Worm (Caenorhabditis elegans): ENCODE measurements around the gene C17H11.6.

Gene C17H11.6

ce11 chrX:8173610-8174009 is 30.0 kb downstream of the C17H11.6 start, which contains the start of gene C17H11.1:
C17H11.1 (plus strand) TSS chrX:8173910.
- no peak for TF ChIP-seq ztf-4 (tag; optimal IDR thresholded peaks at IDR 0.05)
- TF ChIP-seq zag-1 (tag; optimal IDR thresholded peaks at IDR 0.05): no peak
- TF ChIP-seq elt-3 (tag; optimal IDR thresholded peaks at IDR 0.05): no peak
- no peak for TF ChIP-seq mdl-1 (tag; optimal IDR thresholded peaks at IDR 0.05)
- TF ChIP-seq nhr-21 (tag; optimal IDR thresholded peaks at IDR 0.05): no peak
- TF ChIP-seq ama-1 (optimal IDR thresholded peaks at IDR 0.05): no peak
- no peak for TF ChIP-seq C34F6.9 (tag; optimal IDR thresholded peaks at IDR 0.05)
- TF ChIP-seq nhr-11 (tag; optimal IDR thresholded peaks at IDR 0.05): no peak
- no peak for TF ChIP-seq nhr-237 (tag; optimal IDR thresholded peaks at IDR 0.05)
- no peak for TF ChIP-seq Y55F3AM.14 (GFP tag; optimal IDR thresholded peaks at IDR 0.05)
- TF ChIP-seq nhr-6 (tag; optimal IDR thresholded peaks at IDR 0.05): no peak
- TF ChIP-seq elt-1 (tag; optimal IDR thresholded peaks at IDR 0.05): no peak
- no peak for TF ChIP-seq unc-55 (GFP tag; optimal IDR thresholded peaks at IDR 0.05)
- no peak for TF ChIP-seq nhr-12 (tag; optimal IDR thresholded peaks at IDR 0.05)
- no peak for TF ChIP-seq nhr-10 (tag; optimal IDR thresholded peaks at IDR 0.05)
- no peak for TF ChIP-seq lsy-2 (tag; optimal IDR thresholded peaks at IDR 0.05)
- TF ChIP-seq nhr-77 (tag; optimal IDR thresholded peaks at IDR 0.05): no peak

- TF ChIP-seq fos-1 (tag; optimal IDR thresholded peaks at IDR 0.05) (peak; percentile 32), sma-9 (GFP tag; optimal IDR thresholded peaks at IDR 0.05) (peak; percentile 20), sma-9 (tag; optimal IDR thresholded peaks at IDR 0.05) (no peak), Y55F3AM.14 (GFP tag; optimal IDR thresholded peaks at IDR 0.05) (no peak), nhr-129 (tag; optimal IDR thresholded peaks at IDR 0.05) (peak; percentile 47), unc-62 (GFP tag; optimal IDR thresholded peaks at IDR 0.05) (no peak), zag-1 (tag; optimal IDR thresholded peaks at IDR 0.05) (no peak), blmp-1 (tag; optimal IDR thresholded peaks at IDR 0.05; ENCODE audit: insufficient read depth) (no peak), nhr-6 (tag; optimal IDR thresholded peaks at IDR 0.05) (no peak), C34F6.9 (tag; optimal IDR thresholded peaks at IDR 0.05) (peak; percentile 39), sma-3 (GFP tag; optimal IDR thresholded peaks at IDR 0.05) (no peak), nhr-11 (tag; optimal IDR thresholded peaks at IDR 0.05) (no peak), unc-39 (tag; optimal IDR thresholded peaks at IDR 0.05) (no peak), egl-27 (tag; optimal IDR thresholded peaks at IDR 0.05) (no peak), elt-3 (tag; optimal IDR thresholded peaks at IDR 0.05) (no peak), F13H6.1 (tag; optimal IDR thresholded peaks at IDR 0.05) (no peak), R02D3.7 (tag; optimal IDR thresholded peaks at IDR 0.05) (no peak)
These were observed 34.0 kb downstream of the C17H11.6 start, which contains the start of gene C17H11.2 for ce11 chrX:8169534-8169933. C17H11.2 (plus strand) TSS chrX:8169930.

ce11 chrX:8163555-8163954 is 40.0 kb downstream of the C17H11.6 start:
- TF ChIP-seq lsy-2 (tag; optimal IDR thresholded peaks at IDR 0.05): peak; percentile 5 to 7
- no peak for TF ChIP-seq dmd-4 (tag; optimal IDR thresholded peaks at IDR 0.05)
- peak; percentile 6 to 32 for TF ChIP-seq mdl-1 (tag; optimal IDR thresholded peaks at IDR 0.05)
- TF ChIP-seq sma-9 (GFP tag; optimal IDR thresholded peaks at IDR 0.05): peak; percentile 25
- no peak for TF ChIP-seq sma-9 (tag; optimal IDR thresholded peaks at IDR 0.05)
- peak; percentile 68 for TF ChIP-seq zag-1 (tag; optimal IDR thresholded peaks at IDR 0.05)
- peak; percentile 48 for TF ChIP-seq F13H6.1 (tag; optimal IDR thresholded peaks at IDR 0.05)
- TF ChIP-seq lin-11 (tag; optimal IDR thresholded peaks at IDR 0.05): peak; percentile 38
- TF ChIP-seq Y55F3AM.14 (GFP tag; optimal IDR thresholded peaks at IDR 0.05): peak; percentile 40
- TF ChIP-seq elt-3 (tag; optimal IDR thresholded peaks at IDR 0.05): no peak
- peak; percentile 10 for TF ChIP-seq egl-27 (tag; optimal IDR thresholded peaks at IDR 0.05)
- no peak for TF ChIP-seq nhr-12 (tag; optimal IDR thresholded peaks at IDR 0.05)
- TF ChIP-seq C34F6.9 (tag; optimal IDR thresholded peaks at IDR 0.05): peak; percentile 30
- no peak for TF ChIP-seq ama-1 (optimal IDR thresholded peaks at IDR 0.05)
- TF ChIP-seq nhr-6 (tag; optimal IDR thresholded peaks at IDR 0.05): no peak
- 0 out of 2 replicates have a peak, but pooled peaks have one; percentile 78 for TF ChIP-seq ztf-1 (GFP tag; conservative IDR thresholded peaks at IDR 0.05)
- peak; percentile 46 for TF ChIP-seq nhr-129 (tag; optimal IDR thresholded peaks at IDR 0.05)
- TF ChIP-seq unc-55 (GFP tag; optimal IDR thresholded peaks at IDR 0.05): peak; percentile 25

ce11 chrX:8162793-8163192 is 40.8 kb downstream of the C17H11.6 start, which contains the start of gene F22F1.3:
F22F1.3 (minus strand) TSS chrX:8163073.
- TF ChIP-seq F13H6.1 (tag; optimal IDR thresholded peaks at IDR 0.05) (no peak), blmp-1 (tag; optimal IDR thresholded peaks at IDR 0.05; ENCODE audit: insufficient read depth) (no peak), nhr-12 (tag; optimal IDR thresholded peaks at IDR 0.05) (no peak), ztf-1 (GFP tag; conservative IDR thresholded peaks at IDR 0.05) (no peak), mab-5 (tag; optimal IDR thresholded peaks at IDR 0.05) (no peak), Y55F3AM.14 (GFP tag; optimal IDR thresholded peaks at IDR 0.05) (no peak), sma-9 (GFP tag; optimal IDR thresholded peaks at IDR 0.05) (no peak), sma-9 (tag; optimal IDR thresholded peaks at IDR 0.05) (no peak), nhr-25 (tag; optimal IDR thresholded peaks at IDR 0.05) (no peak), lin-11 (tag; optimal IDR thresholded peaks at IDR 0.05) (no peak), nhr-6 (tag; optimal IDR thresholded peaks at IDR 0.05) (no peak), zag-1 (tag; optimal IDR thresholded peaks at IDR 0.05) (no peak)

Measured in whole organism, L2 larva.